Fruit fly (Drosophila melanogaster) whole organism, prepupa: ENCODE measurements around the gene Arpc1.

ENCODE experiments used
- Blimp-1 ChIP-seq: fragments of 200-800 bp; sonication (Bioruptor generic); optimal IDR thresholded peaks from 3 replicates; lab custom pipeline; 2017; ENCODE audit warnings: missing biosample characterization, missing genetic modification characterization, mild to moderate bottlenecking, moderate library complexity, missing genetic modification reagents
- CG11762 ChIP-seq: fragments of 200-800 bp; sonication (Bioruptor generic); optimal IDR thresholded peaks from 3 replicates; lab custom pipeline; 2016; ENCODE audit warnings: missing biosample characterization, missing genetic modification characterization; ENCODE audit not compliant: insufficient read depth
- CG15336 ChIP-seq: fragments of 200-800 bp; sonication (Bioruptor generic); IDR thresholded peaks from 2 replicates; pipeline ENCODE4 v1.3.6; 2022; ENCODE audit warnings: missing biosample characterization, missing genetic modification characterization
- CG34406 ChIP-seq: fragments of 200-800 bp; sonication (Bioruptor generic); optimal IDR thresholded peaks from 3 replicates; lab custom pipeline; 2016; ENCODE audit warnings: missing biosample characterization, missing genetic modification characterization
- CG3919 ChIP-seq: fragments of 200-800 bp; sonication (Bioruptor generic); optimal IDR thresholded peaks from 3 replicates; lab custom pipeline; 2016; ENCODE audit warnings: missing biosample characterization, missing genetic modification characterization
- CG6276 ChIP-seq: fragments of 200-800 bp; sonication (Bioruptor generic); optimal IDR thresholded peaks from 2 replicates; lab custom pipeline; 2017; ENCODE audit warnings: missing biosample characterization, mild to moderate bottlenecking, missing genetic modification characterization
- CG6808 ChIP-seq: fragments of 200-800 bp; sonication (Bioruptor generic); optimal IDR thresholded peaks from 3 replicates; lab custom pipeline; 2017; ENCODE audit warnings: missing biosample characterization, missing genetic modification characterization, mild to moderate bottlenecking, moderate library complexity, missing genetic modification reagents
- CG7368 ChIP-seq: fragments of 200-800 bp; sonication (Bioruptor generic); optimal IDR thresholded peaks from 3 replicates; lab custom pipeline; 2016; ENCODE audit warnings: missing biosample characterization, missing genetic modification characterization
- CG8632 ChIP-seq: fragments of 200-800 bp; sonication (Bioruptor generic); optimal IDR thresholded peaks from 3 replicates; lab custom pipeline; 2016; ENCODE audit warnings: missing biosample characterization, missing genetic modification characterization
- Eip78C ChIP-seq: fragments of 200-800 bp; sonication (Bioruptor generic); peaks from one replicate; lab custom pipeline; 2016; ENCODE audit warnings: missing biosample characterization, missing genetic modification characterization
- Ets21C ChIP-seq: fragments of 200-800 bp; sonication (Bioruptor generic); optimal IDR thresholded peaks from 3 replicates; lab custom pipeline; 2016; ENCODE audit warnings: missing biosample characterization, missing genetic modification characterization
- Ets96B ChIP-seq: fragments of 200-800 bp; optimal IDR thresholded peaks from 2 replicates; lab custom pipeline; 2019; ENCODE audit warnings: missing biosample characterization, mild to moderate bottlenecking, missing genetic modification characterization, moderate library complexity
- Hr39 ChIP-seq: fragments of 200-800 bp; sonication (Bioruptor generic); optimal IDR thresholded peaks from 2 replicates; lab custom pipeline; 2016; ENCODE audit warnings: missing biosample characterization, missing genetic modification characterization
- Lpt ChIP-seq: fragments of 200-800 bp; sonication (Bioruptor generic); optimal IDR thresholded peaks from 3 replicates; lab custom pipeline; 2016; ENCODE audit warnings: missing biosample characterization, missing genetic modification characterization
- Met ChIP-seq: fragments of 200-800 bp; sonication (Bioruptor generic); optimal IDR thresholded peaks from 3 replicates; lab custom pipeline; 2016; ENCODE audit warnings: missing biosample characterization, missing genetic modification characterization
- OdsH ChIP-seq: fragments of 200-800 bp; sonication (Bioruptor generic); optimal IDR thresholded peaks from 3 replicates; lab custom pipeline; 2016; ENCODE audit warnings: missing biosample characterization, missing genetic modification characterization
- Sox102F ChIP-seq: fragments of 200-800 bp; sonication (Bioruptor generic); optimal IDR thresholded peaks from 2 replicates; lab custom pipeline; 2016; ENCODE audit warnings: missing biosample characterization, mild to moderate bottlenecking, missing genetic modification characterization
- Sox14 ChIP-seq: fragments of 200-800 bp; sonication (Bioruptor generic); optimal IDR thresholded peaks from 3 replicates; lab custom pipeline; 2016; ENCODE audit warnings: missing biosample characterization, missing genetic modification characterization
- acj6 ChIP-seq: fragments of 200-800 bp; sonication (Bioruptor generic); optimal IDR thresholded peaks from 3 replicates; lab custom pipeline; 2016; ENCODE audit warnings: missing biosample characterization, missing genetic modification characterization
- dac ChIP-seq: fragments of 200-800 bp; sonication (Bioruptor generic); optimal IDR thresholded peaks from 2 replicates; lab custom pipeline; 2017; ENCODE audit warnings: missing biosample characterization, mild to moderate bottlenecking, missing genetic modification characterization
- eg ChIP-seq: fragments of 200-800 bp; sonication (Bioruptor generic); IDR thresholded peaks from 3 replicates; pipeline ENCODE4 v1.3.6; 2022; ENCODE audit warnings: missing biosample characterization, missing genetic modification characterization
- esn ChIP-seq: fragments of 200-800 bp; sonication (Bioruptor generic); optimal IDR thresholded peaks from 2 replicates; lab custom pipeline; 2016; ENCODE audit warnings: missing biosample characterization, mild to moderate bottlenecking, missing genetic modification characterization, moderate library complexity
- fkh ChIP-seq: fragments of 200-800 bp; sonication (Bioruptor generic); optimal IDR thresholded peaks from 3 replicates; lab custom pipeline; 2017; ENCODE audit warnings: missing biosample characterization, mild to moderate bottlenecking, missing genetic modification characterization, moderate library complexity
- net ChIP-seq: fragments of 200-800 bp; sonication (Bioruptor generic); optimal IDR thresholded peaks from 3 replicates; lab custom pipeline; 2016; ENCODE audit warnings: missing biosample characterization, missing genetic modification characterization
- pdm3 ChIP-seq: fragments of 200-800 bp; sonication (Bioruptor generic); optimal IDR thresholded peaks from 3 replicates; lab custom pipeline; 2016; ENCODE audit warnings: missing biosample characterization, missing genetic modification characterization
- salr ChIP-seq, 2 experiments: fragments of 200-800 bp; sonication (Bioruptor generic); optimal IDR thresholded peaks; 3 replicates each; lab custom pipeline; 2016 to 2018; ENCODE audit warnings: missing biosample characterization in 2 of 2, missing genetic modification characterization in 2 of 2, mild to moderate bottlenecking in 1 of 2
- spab ChIP-seq: fragments of 200-800 bp; sonication (Bioruptor generic); optimal IDR thresholded peaks from 2 replicates; lab custom pipeline; 2017; ENCODE audit warnings: missing biosample characterization, mild to moderate bottlenecking, missing genetic modification characterization, missing genetic modification reagents
- ss ChIP-seq, 2 experiments: fragments of 200-800 bp; sonication (Bioruptor generic); optimal IDR thresholded peaks; 2 replicates in 1 of 2; 3 replicates in 1 of 2; lab custom pipeline; 2017 to 2018; ENCODE audit warnings: mild to moderate bottlenecking in 2 of 2, missing biosample characterization in 2 of 2, missing genetic modification characterization in 2 of 2, moderate library complexity in 1 of 2
- topi ChIP-seq: fragments of 200-800 bp; sonication (Bioruptor generic); optimal IDR thresholded peaks from 3 replicates; lab custom pipeline; 2016; ENCODE audit warnings: missing biosample characterization, missing genetic modification characterization
- vri ChIP-seq: fragments of 200-800 bp; sonication (Bioruptor generic); optimal IDR thresholded peaks from 3 replicates; lab custom pipeline; 2016; ENCODE audit warnings: missing biosample characterization, mild to moderate bottlenecking, missing genetic modification characterization

Gene Arpc1

dm6 chr2L:13877934-13878580 is 48.5 kb upstream of the Arpc1 start:
- no peak for TF ChIP-seq pdm3
- TF ChIP-seq vri, result peak; percentile 3
- peak; percentile 81 for TF ChIP-seq Eip78C

- TF ChIP-seq Eip78C, result peak; percentile 46
- TF ChIP-seq esn, result peak; percentile 4
- no peak for TF ChIP-seq Blimp-1 (GFP tag; lab: Kevin White, UChicago)
- no peak for TF ChIP-seq CG15336 (GFP tag; lab: Robert Waterston, UW)
- peak; percentile 3 for TF ChIP-seq OdsH (GFP tag; lab: Kevin White, UChicago)
Measured at dm6 chr2L:13876698-13877097, 47.2 kb upstream of the Arpc1 start.

DNA sequence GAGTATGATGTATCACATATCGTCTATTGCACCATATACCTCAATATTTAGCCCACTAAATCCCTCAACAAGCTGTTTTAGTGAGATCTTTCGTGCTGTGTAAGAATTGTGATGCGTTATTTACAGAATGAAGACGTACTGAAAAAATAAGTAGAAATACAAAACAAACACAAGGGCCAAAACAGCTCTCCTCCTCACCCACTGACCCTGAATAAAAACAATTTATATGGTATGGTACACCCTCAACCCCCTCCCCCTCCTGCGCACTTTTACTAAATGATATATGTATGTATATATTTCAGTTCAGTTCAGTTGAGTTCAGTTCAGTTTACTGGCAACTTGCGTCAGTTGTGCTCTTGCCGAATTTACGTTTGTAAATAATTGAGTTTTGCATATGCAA is 43.6 kb upstream of the Arpc1 start:
- TF ChIP-seq eg (GFP tag; lab: Robert Waterston, UW), result no peak
- TF ChIP-seq vri, result no peak
- TF ChIP-seq Blimp-1 (GFP tag; lab: Kevin White, UChicago), result no peak

DNA sequence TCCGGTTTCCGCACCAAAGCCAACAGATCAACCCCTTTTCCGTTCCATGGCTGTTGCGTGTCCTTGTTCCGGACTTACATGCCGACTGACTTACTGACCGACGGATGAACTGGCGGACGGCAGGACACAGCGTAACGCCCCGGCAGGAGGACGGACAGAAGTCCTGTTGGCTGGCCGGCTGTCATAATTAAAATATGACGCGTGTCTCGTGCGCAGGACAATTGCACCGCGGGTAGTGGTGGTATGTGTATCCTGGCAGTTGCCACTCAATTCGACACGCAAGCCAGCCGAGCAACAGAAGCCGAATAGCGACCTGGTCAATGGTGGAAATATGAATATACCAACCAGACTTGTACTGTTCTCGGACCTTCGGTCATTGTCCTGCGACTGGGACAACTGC is 39.9 kb upstream of the Arpc1 start:
- TF ChIP-seq acj6 (GFP tag; lab: Kevin White, UChicago), result no peak
- peak in 1 of 2 experiments; percentile 67 for TF ChIP-seq ss (GFP tag; optimal IDR thresholded peaks at IDR 0.05; lab: Kevin White, UChicago)

- no peak for TF ChIP-seq CG34406
- no peak for TF ChIP-seq Ets96B (tag; lab: Kevin White, UChicago)
- TF ChIP-seq CG8632 (GFP tag; lab: Kevin White, UChicago), result no peak
- TF ChIP-seq Ets21C (GFP tag; lab: Kevin White, UChicago), result no peak
- no peak for TF ChIP-seq eg (GFP tag; lab: Robert Waterston, UW)
- no peak for TF ChIP-seq fkh (GFP tag; lab: Kevin White, UChicago)
- no peak for TF ChIP-seq CG6808 (GFP tag; lab: Kevin White, UChicago)
- no peak for TF ChIP-seq topi (GFP tag; lab: Kevin White, UChicago)
- no peak for TF ChIP-seq CG6276 (GFP tag; lab: Kevin White, UChicago)
- no peak for TF ChIP-seq CG11762 (GFP tag; lab: Kevin White, UChicago)
- no peak for TF ChIP-seq Met
- no peak for TF ChIP-seq dac (GFP tag; lab: Kevin White, UChicago)
- no peak for TF ChIP-seq Sox102F
Measured at dm6 chr2L:13867653-13868052, 38.1 kb upstream of the Arpc1 start.

- TF ChIP-seq Sox14 (GFP tag; lab: Kevin White, UChicago), result no peak
- TF ChIP-seq CG7368 (GFP tag; lab: Kevin White, UChicago), result no peak
- no peak for TF ChIP-seq net (GFP tag; lab: Kevin White, UChicago)
- no peak for TF ChIP-seq Blimp-1 (GFP tag; lab: Kevin White, UChicago)
Measured at dm6 chr2L:13851098-13851497, 21.6 kb upstream of the Arpc1 start.

DNA sequence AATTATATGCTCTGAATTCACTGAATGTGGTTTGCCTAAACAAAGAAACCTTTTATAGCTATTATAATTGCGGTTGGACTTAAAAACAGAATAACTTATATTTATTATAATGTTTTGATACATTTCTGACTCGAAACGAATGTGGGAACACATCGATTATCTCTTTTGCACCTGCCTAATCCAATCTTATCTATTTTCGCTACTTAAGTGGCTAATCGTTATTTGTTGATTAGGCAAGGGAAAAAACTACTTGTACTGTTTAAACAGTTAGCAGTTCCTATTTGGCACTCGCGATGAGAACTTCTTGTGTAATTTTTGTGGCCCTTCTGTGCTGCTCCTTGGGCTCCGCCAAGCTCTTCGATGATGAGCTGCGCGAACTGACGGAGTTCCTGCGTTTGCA is 19.6 kb upstream of the Arpc1 start, which contains the start of gene CG7968:
CG7968 (plus strand) TSS at position 276 of the 400 bp plus-strand sequence.
- TF ChIP-seq CG6276 (GFP tag; lab: Kevin White, UChicago), result no peak
- TF ChIP-seq salr (GFP tag; optimal IDR thresholded peaks at IDR 0.05; lab: Kevin White, UChicago), result no peak
- no peak for TF ChIP-seq spab (GFP tag; lab: Kevin White, UChicago)
- TF ChIP-seq CG3919, result no peak
- no peak for TF ChIP-seq Lpt (GFP tag; lab: Kevin White, UChicago)
- no peak for TF ChIP-seq Hr39 (GFP tag; lab: Kevin White, UChicago)
